Worm (Caenorhabditis elegans): ENCODE measurements around the gene T27E4.5.

T27E4.5 gene

ce11 chrV:9095613-9096317 lies 26.2 kb upstream of the T27E4.5 start, which contains the start of gene F21C10.10 (continued):
- TF ChIP-seq vab-15 (tag; optimal IDR thresholded peaks at IDR 0.05) (no peak), egl-27 (tag; optimal IDR thresholded peaks at IDR 0.05) (peak; percentile 33 to 39), alr-1 (tag; optimal IDR thresholded peaks at IDR 0.05; ENCODE audit: borderline replicate concordance) (no peak), fos-1 (tag; optimal IDR thresholded peaks at IDR 0.05) (no peak), hlh-4 (tag; optimal IDR thresholded peaks at IDR 0.05) (no peak), lin-15B (tag; optimal IDR thresholded peaks at IDR 0.05) (no peak), ets-5 (GFP tag; IDR thresholded peaks at IDR 0.05) (no peak), nhr-12 (tag; optimal IDR thresholded peaks at IDR 0.05) (no peak), unc-98 (GFP tag; IDR thresholded peaks at IDR 0.05) (no peak), unc-130 (tag; optimal IDR thresholded peaks at IDR 0.05) (peak; percentile 9), mdl-1 (tag; optimal IDR thresholded peaks at IDR 0.05) (peak in 1 of 2 experiments; percentile 98), nhr-77 (tag; optimal IDR thresholded peaks at IDR 0.05) (peak; percentile 36), ces-1 (GFP tag; optimal IDR thresholded peaks at IDR 0.05) (no peak), nhr-19 (GFP tag; conservative IDR thresholded peaks at IDR 0.05) (peak; percentile 96), unc-86 (tag; optimal IDR thresholded peaks at IDR 0.05) (no peak), ztf-4 (tag; optimal IDR thresholded peaks at IDR 0.05) (peak; percentile 65), nhr-71 (tag; optimal IDR thresholded peaks at IDR 0.05) (peak; percentile 94), xbp-1 (tag; optimal IDR thresholded peaks at IDR 0.05) (peak; percentile 53), nhr-85 (tag) (peak; percentile 99), tbx-2 (tag; optimal IDR thresholded peaks at IDR 0.05) (peak; percentile 86), pqm-1 (tag; optimal IDR thresholded peaks at IDR 0.05) (no peak), pag-3 (tag; optimal IDR thresholded peaks at IDR 0.05; ENCODE audit: borderline replicate concordance, insufficient read depth) (no peak), C16A3.4 (tag; optimal IDR thresholded peaks at IDR 0.05) (peak; percentile 75), sptf-1 (tag; optimal IDR thresholded peaks at IDR 0.05) (no peak), lsy-2 (tag; optimal IDR thresholded peaks at IDR 0.05) (peak; percentile 70 to 74), nhr-90 (tag; optimal IDR thresholded peaks at IDR 0.05; ENCODE audit: poor library complexity) (peak; percentile 84), ceh-88 (GFP tag; IDR thresholded peaks at IDR 0.05) (no peak), snu-23 (GFP tag; optimal IDR thresholded peaks at IDR 0.05) (peak; percentile 90), lin-39 (tag; optimal IDR thresholded peaks at IDR 0.05) (no peak), jun-1 (tag; optimal IDR thresholded peaks at IDR 0.05) (peak; percentile 41), grh-1 (GFP tag; IDR thresholded peaks at IDR 0.05) (peak; percentile 67), irx-1 (tag; optimal IDR thresholded peaks at IDR 0.05) (peak; percentile 69), elt-3 (tag; optimal IDR thresholded peaks at IDR 0.05) (peak in 3 of 6 experiments; percentile 59 to 91 (median 81))

ce11 chrV:9094976-9095375 lies 25.4 kb upstream of the T27E4.5 start:
- peak in 1 of 2 experiments; percentile 14 for TF ChIP-seq lin-35 (GFP tag; optimal IDR thresholded peaks at IDR 0.05)
- peak; percentile 80 for TF ChIP-seq nhr-19 (GFP tag; conservative IDR thresholded peaks at IDR 0.05)
- no peak for TF ChIP-seq nhr-77 (tag; optimal IDR thresholded peaks at IDR 0.05)
- no peak for TF ChIP-seq nhr-85 (tag)
- no peak for TF ChIP-seq ces-1 (GFP tag; optimal IDR thresholded peaks at IDR 0.05)
- no peak for TF ChIP-seq jun-1 (tag; optimal IDR thresholded peaks at IDR 0.05)
- TF ChIP-seq skn-1 (tag; optimal IDR thresholded peaks at IDR 0.05), result peak; percentile 20
- TF ChIP-seq hpl-2 (GFP tag; optimal IDR thresholded peaks at IDR 0.05), result no peak
- no peak for TF ChIP-seq vab-15 (tag; optimal IDR thresholded peaks at IDR 0.05)
- no peak for TF ChIP-seq elt-3 (tag; optimal IDR thresholded peaks at IDR 0.05)

ce11 chrV:9094060-9094628 lies 24.6 kb upstream of the T27E4.5 start:
- TF ChIP-seq mef-2 (tag; optimal IDR thresholded peaks at IDR 0.05) (peak; percentile 11), nhr-84 (tag; optimal IDR thresholded peaks at IDR 0.05) (no peak), nhr-76 (tag; optimal IDR thresholded peaks at IDR 0.05) (no peak), grh-1 (GFP tag; IDR thresholded peaks at IDR 0.05) (peak; percentile 52), ceh-82 (tag; optimal IDR thresholded peaks at IDR 0.05) (no peak), nhr-71 (tag; optimal IDR thresholded peaks at IDR 0.05) (peak; percentile 93), ama-1 (optimal IDR thresholded peaks at IDR 0.05) (peak; percentile 26), sptf-1 (tag; optimal IDR thresholded peaks at IDR 0.05) (no peak), ceh-8 (GFP tag; optimal IDR thresholded peaks at IDR 0.05) (no peak), isw-1 (GFP tag; IDR thresholded peaks at IDR 0.05) (no peak), fkh-8 (tag; optimal IDR thresholded peaks at IDR 0.05) (peak; percentile 56), irx-1 (tag; optimal IDR thresholded peaks at IDR 0.05) (peak; percentile 75), snpc-4 (tag; optimal IDR thresholded peaks at IDR 0.05) (no peak), zip-4 (GFP tag; optimal IDR thresholded peaks at IDR 0.05) (no peak), rnt-1 (tag; optimal IDR thresholded peaks at IDR 0.05) (peak; percentile 68), unc-62 (GFP tag; optimal IDR thresholded peaks at IDR 0.05) (no peak), nhr-20 (tag; optimal IDR thresholded peaks at IDR 0.05) (peak; percentile 96)
